Fruit fly (Drosophila melanogaster) whole organism, prepupa: ENCODE data around the gene mio.

Experiments
- CG3919 ChIP-seq: fragments of 200-800 bp; sonication (Bioruptor generic); optimal IDR thresholded peaks from 3 replicates; lab custom pipeline; 2016; ENCODE audit warnings: missing biosample characterization, missing genetic modification characterization
- CG6276 ChIP-seq: fragments of 200-800 bp; sonication (Bioruptor generic); optimal IDR thresholded peaks from 2 replicates; lab custom pipeline; 2017; ENCODE audit warnings: missing biosample characterization, mild to moderate bottlenecking, missing genetic modification characterization
- Eip93F ChIP-seq: fragments of 200-800 bp; sonication (Bioruptor generic); optimal IDR thresholded peaks from 2 replicates; lab custom pipeline; 2016; ENCODE audit warnings: missing biosample characterization, mild to moderate bottlenecking, missing genetic modification characterization
- Ets96B ChIP-seq: fragments of 200-800 bp; optimal IDR thresholded peaks from 2 replicates; lab custom pipeline; 2019; ENCODE audit warnings: missing biosample characterization, mild to moderate bottlenecking, missing genetic modification characterization, moderate library complexity
- Gug ChIP-seq: fragments of 200-800 bp; sonication (Bioruptor generic); IDR thresholded peaks from 2 replicates; pipeline ENCODE4 v1.3.6; 2022; ENCODE audit warnings: missing biosample characterization, missing genetic modification characterization
- Met ChIP-seq: fragments of 200-800 bp; sonication (Bioruptor generic); optimal IDR thresholded peaks from 3 replicates; lab custom pipeline; 2016; ENCODE audit warnings: missing biosample characterization, missing genetic modification characterization
- Sox102F ChIP-seq: fragments of 200-800 bp; sonication (Bioruptor generic); optimal IDR thresholded peaks from 2 replicates; lab custom pipeline; 2016; ENCODE audit warnings: missing biosample characterization, mild to moderate bottlenecking, missing genetic modification characterization
- esn ChIP-seq: fragments of 200-800 bp; sonication (Bioruptor generic); optimal IDR thresholded peaks from 2 replicates; lab custom pipeline; 2016; ENCODE audit warnings: missing biosample characterization, mild to moderate bottlenecking, missing genetic modification characterization, moderate library complexity
- fd59A ChIP-seq: fragments of 200-800 bp; sonication (Bioruptor generic); optimal IDR thresholded peaks from 2 replicates; lab custom pipeline; 2017; ENCODE audit warnings: missing biosample characterization, mild to moderate bottlenecking, missing genetic modification characterization, missing genetic modification reagents
- fd85E ChIP-seq: fragments of 200-800 bp; sonication (Bioruptor generic); optimal IDR thresholded peaks from 3 replicates; lab custom pipeline; 2016; ENCODE audit warnings: missing biosample characterization, missing genetic modification characterization
- salr ChIP-seq, 2 experiments: fragments of 200-800 bp; sonication (Bioruptor generic); optimal IDR thresholded peaks; 3 replicates each; lab custom pipeline; 2016 to 2018; ENCODE audit warnings: missing biosample characterization in 2 of 2, missing genetic modification characterization in 2 of 2, mild to moderate bottlenecking in 1 of 2
- ss ChIP-seq, 2 experiments: fragments of 200-800 bp; sonication (Bioruptor generic); optimal IDR thresholded peaks; 2 replicates in 1 of 2; 3 replicates in 1 of 2; lab custom pipeline; 2017 to 2018; ENCODE audit warnings: mild to moderate bottlenecking in 2 of 2, missing biosample characterization in 2 of 2, missing genetic modification characterization in 2 of 2, moderate library complexity in 1 of 2

DNA sequence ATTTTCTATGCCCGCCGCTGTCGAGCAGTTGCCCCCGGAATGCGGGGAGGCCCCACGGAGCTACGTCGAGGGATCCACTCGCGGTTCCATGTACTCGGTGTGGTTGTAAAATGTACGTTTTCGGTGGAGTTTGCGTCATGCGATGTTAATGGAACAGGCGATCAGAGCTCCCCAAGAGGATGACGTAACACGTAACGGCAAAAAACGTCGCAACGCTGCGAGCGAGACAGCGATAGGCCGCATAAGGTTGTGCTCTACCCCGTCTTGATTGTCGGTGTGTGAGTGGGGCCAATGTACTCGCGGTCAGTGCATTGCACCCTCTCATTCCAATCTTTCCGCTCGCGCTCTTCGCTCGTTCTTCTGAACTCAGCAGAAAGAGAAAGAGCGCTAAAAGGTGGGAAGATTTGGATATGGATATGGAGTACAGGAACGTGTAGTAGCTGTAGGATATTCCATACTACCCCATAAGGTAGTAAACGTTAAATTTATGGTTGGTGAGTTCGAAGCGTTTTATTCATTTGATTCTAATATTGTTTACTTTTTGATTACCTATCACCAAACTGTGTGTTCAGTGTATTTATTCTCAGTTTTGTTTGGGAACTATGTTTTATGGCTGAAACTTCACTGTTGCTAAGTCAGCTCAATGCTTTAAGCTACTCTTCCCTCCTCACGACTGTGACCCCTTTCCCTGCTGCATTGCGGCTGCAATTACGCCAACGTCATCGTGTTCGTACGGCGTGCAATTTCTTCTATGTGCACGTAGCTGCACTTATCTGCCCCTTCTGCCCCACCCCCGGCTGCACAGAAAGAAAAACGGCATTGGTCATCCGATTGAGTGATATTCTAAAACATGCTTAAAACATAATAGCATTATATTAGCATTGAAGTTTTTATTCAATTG, 16.7 kb upstream of the mio start:
- no peak for TF ChIP-seq fd59A (GFP tag; lab: Kevin White, UChicago)
- peak; percentile 78 for TF ChIP-seq Met
- no peak for TF ChIP-seq CG6276
- TF ChIP-seq Eip93F (GFP tag; lab: Kevin White, UChicago): no peak
- TF ChIP-seq ss (GFP tag; optimal IDR thresholded peaks at IDR 0.05; lab: Kevin White, UChicago): peak in 1 of 2 experiments; percentile 31
- no peak for TF ChIP-seq salr (GFP tag; optimal IDR thresholded peaks at IDR 0.05; lab: Kevin White, UChicago)
- TF ChIP-seq CG3919: peak; percentile 34
- no peak for TF ChIP-seq Gug
- TF ChIP-seq esn (GFP tag; lab: Kevin White, UChicago): no peak
- TF ChIP-seq Ets96B: peak; percentile 5
- TF ChIP-seq fd85E (GFP tag; lab: Kevin White, UChicago): no peak
- peak; percentile 9 for TF ChIP-seq Sox102F (GFP tag; lab: Kevin White, UChicago)
